Fruit fly (Drosophila melanogaster): ENCODE data around the gene baz.
A peak's percentile ranks its signal among the peaks of the same experiment; 100 is the strongest.

- peak; percentile 63 for TF ChIP-seq CG7368 (GFP tag; optimal IDR thresholded peaks at IDR 0.05)
- no peak for TF ChIP-seq Blimp-1 (GFP tag; optimal IDR thresholded peaks at IDR 0.05)
- peak; percentile 92 for TF ChIP-seq Eip78C (GFP tag)
- no peak for TF ChIP-seq Hr38 (GFP tag; optimal IDR thresholded peaks at IDR 0.05)
- TF ChIP-seq Eip93F (GFP tag; optimal IDR thresholded peaks at IDR 0.05) = no peak
- no peak for TF ChIP-seq Ets21C (GFP tag; optimal IDR thresholded peaks at IDR 0.05)
- TF ChIP-seq Gug (GFP tag; IDR thresholded peaks at IDR 0.05) = no peak; the same call in 1 of the 2 replicates
- no peak for TF ChIP-seq fd85E (GFP tag; optimal IDR thresholded peaks at IDR 0.05)
- peak; percentile 78 for TF ChIP-seq Lpt (GFP tag; optimal IDR thresholded peaks at IDR 0.05)
- peak; percentile 72 for TF ChIP-seq OdsH (GFP tag; optimal IDR thresholded peaks at IDR 0.05)
Measured at dm6 chrX:17237421-17237820, 77.6 kb downstream of the baz start.

Measured in whole organism, prepupa.